Fruit fly (Drosophila melanogaster) whole organism, embryonic: Measurements from ENCODE around the gene Lasp.

ENCODE experiments used
- Abd-B ChIP-seq: fragments of 200-800 bp; sonication (Bioruptor generic); optimal IDR thresholded peaks from 2 replicates; lab custom pipeline; 2018; ENCODE audit warnings: missing biosample characterization, mild to moderate bottlenecking, missing genetic modification characterization, moderate library complexity
- Asciz ChIP-seq: fragments of 200-800 bp; sonication (Bioruptor generic); optimal IDR thresholded peaks from 2 replicates; lab custom pipeline; 2017; ENCODE audit warnings: missing biosample characterization, mild to moderate bottlenecking, missing genetic modification characterization, missing genetic modification reagents
- Awh ChIP-seq: fragments of 200-800 bp; sonication (Bioruptor generic); IDR thresholded peaks from 2 replicates; pipeline ENCODE4, ENCODE4 v1.3.6; 2022; ENCODE audit warnings: missing biosample characterization, missing genetic modification characterization
- Bdp1 ChIP-seq: fragments of 200-800 bp; sonication (Bioruptor generic); optimal IDR thresholded peaks from 3 replicates; lab custom pipeline; 2016; ENCODE audit warnings: missing biosample characterization, missing genetic modification characterization
- C15 ChIP-seq: fragments of 200-800 bp; sonication (Bioruptor generic); IDR thresholded peaks from 3 replicates; pipeline ENCODE4 v1.3.6; 2022; ENCODE audit warnings: missing biosample characterization, missing genetic modification characterization
- CG10979 ChIP-seq: fragments of 200-800 bp; sonication (Bioruptor generic); optimal IDR thresholded peaks from 2 replicates; lab custom pipeline; 2018; ENCODE audit warnings: missing biosample characterization, mild to moderate bottlenecking, missing genetic modification characterization, moderate library complexity
- CG12219 ChIP-seq: fragments of 200-800 bp; sonication (Bioruptor generic); optimal IDR thresholded peaks from 3 replicates; lab custom pipeline; 2018; ENCODE audit warnings: missing biosample characterization, mild to moderate bottlenecking, missing genetic modification characterization
- CG12299 ChIP-seq: fragments of 200-800 bp; sonication (Bioruptor generic); optimal IDR thresholded peaks from 2 replicates; lab custom pipeline; 2018; ENCODE audit warnings: missing biosample characterization, mild to moderate bottlenecking, missing genetic modification characterization
- CG13624 ChIP-seq: fragments of 200-800 bp; sonication (Bioruptor generic); optimal IDR thresholded peaks from 2 replicates; lab custom pipeline; 2016; ENCODE audit warnings: missing biosample characterization, missing genetic modification characterization
- CG1529 ChIP-seq: fragments of 200-800 bp; sonication (Bioruptor generic); optimal IDR thresholded peaks from 3 replicates; lab custom pipeline; 2018; ENCODE audit warnings: missing biosample characterization, missing genetic modification characterization
- CG2889 ChIP-seq: fragments of 200-800 bp; sonication (Bioruptor generic); IDR thresholded peaks from 3 replicates; pipeline ENCODE4 v1.3.6; 2022; ENCODE audit warnings: missing biosample characterization, missing genetic modification characterization
- CG3065 ChIP-seq: fragments of 200-800 bp; sonication (Bioruptor generic); optimal IDR thresholded peaks from 2 replicates; lab custom pipeline; 2016; ENCODE audit warnings: missing biosample characterization, missing genetic modification characterization
- CG31441 ChIP-seq: fragments of 200-800 bp; sonication (Bioruptor generic); IDR thresholded peaks from 2 replicates; pipeline ENCODE4 v1.3.6; 2022; ENCODE audit warnings: missing biosample characterization, missing genetic modification characterization
- CG42726 ChIP-seq: fragments of 200-800 bp; sonication (Bioruptor generic); IDR thresholded peaks from 2 replicates; pipeline ENCODE4 v1.3.6; 2022; ENCODE audit warnings: missing biosample characterization, missing genetic modification characterization; ENCODE audit not compliant: partially characterized antibody
- CG4360 ChIP-seq: fragments of 200-800 bp; sonication (Bioruptor generic); IDR thresholded peaks from 2 replicates; pipeline ENCODE4 v1.3.6; 2022; ENCODE audit warnings: missing biosample characterization, missing genetic modification characterization
- CG6272 ChIP-seq: fragments of 200-800 bp; sonication (Bioruptor generic); IDR thresholded peaks from 2 replicates; pipeline ENCODE4 v1.3.6; 2022; ENCODE audit warnings: missing biosample characterization, missing genetic modification characterization
- CG8281 ChIP-seq: fragments of 200-800 bp; sonication (Bioruptor generic); optimal IDR thresholded peaks from 2 replicates; lab custom pipeline; 2018; ENCODE audit warnings: missing biosample characterization, mild to moderate bottlenecking, missing genetic modification characterization, moderate library complexity
- Deaf1 ChIP-seq: fragments of 200-800 bp; optimal IDR thresholded peaks from 3 replicates; lab custom pipeline; 2019; ENCODE audit warnings: missing biosample characterization, mild to moderate bottlenecking, missing genetic modification characterization, moderate library complexity
- Dll ChIP-seq: fragments of 200-800 bp; sonication (Bioruptor generic); IDR thresholded peaks from 4 replicates; pipeline ENCODE4 v1.3.6; 2022; ENCODE audit warnings: missing biosample characterization, missing genetic modification characterization; ENCODE audit not compliant: partially characterized antibody
- Drgx ChIP-seq: fragments of 200-800 bp; sonication (Bioruptor generic); IDR thresholded peaks from 2 replicates; pipeline ENCODE4 v1.3.6; 2022; ENCODE audit warnings: missing biosample characterization, missing genetic modification characterization
- H2.0 ChIP-seq: fragments of 200-800 bp; sonication (Bioruptor generic); IDR thresholded peaks from 2 replicates; pipeline ENCODE4 v1.3.6; 2022; ENCODE audit warnings: missing biosample characterization, missing genetic modification characterization
- Hey ChIP-seq: fragments of 200-800 bp; sonication (Bioruptor generic); optimal IDR thresholded peaks from 3 replicates; lab custom pipeline; 2018; ENCODE audit warnings: missing biosample characterization, mild to moderate bottlenecking, missing genetic modification characterization
- Hr51 ChIP-seq, 2 experiments: fragments of 200-800 bp; sonication (Bioruptor generic); optimal IDR thresholded peaks; 2 replicates in 1 of 2; 3 replicates in 1 of 2; lab custom pipeline; 2016 to 2018; ENCODE audit warnings: missing biosample characterization in 2 of 2, missing genetic modification characterization in 2 of 2, mild to moderate bottlenecking in 1 of 2, moderate library complexity in 1 of 2
- Mrtf ChIP-seq: fragments of 200-800 bp; sonication (Bioruptor generic); IDR thresholded peaks from 3 replicates; pipeline ENCODE4 v1.3.6; 2022; ENCODE audit warnings: missing biosample characterization, missing genetic modification characterization
- Myb ChIP-seq: fragments of 200-800 bp; sonication (Bioruptor generic); optimal IDR thresholded peaks from 2 replicates; lab custom pipeline; 2016; ENCODE audit warnings: missing biosample characterization, missing genetic modification characterization
- Pdp1 ChIP-seq, 2 experiments: fragments of 200-800 bp; sonication (Bioruptor generic); optimal IDR thresholded peaks; 3 replicates each; lab custom pipeline; 2016; ENCODE audit warnings: missing biosample characterization in 2 of 2, missing genetic modification characterization in 2 of 2, mild to moderate bottlenecking in 1 of 2, moderate library complexity in 1 of 2
- Ptx1 ChIP-seq: fragments of 200-800 bp; sonication (Bioruptor generic); IDR thresholded peaks from 2 replicates; pipeline ENCODE4 v1.3.6; 2022; ENCODE audit warnings: missing biosample characterization, missing genetic modification characterization
- Sox102F ChIP-seq: fragments of 200-800 bp; sonication (Bioruptor generic); optimal IDR thresholded peaks from 2 replicates; lab custom pipeline; 2018; ENCODE audit warnings: missing biosample characterization, mild to moderate bottlenecking, missing genetic modification characterization, moderate library complexity
- Xrp1 ChIP-seq: fragments of 200-800 bp; sonication (Bioruptor generic); IDR thresholded peaks from 2 replicates; pipeline ENCODE4 v1.3.6; 2022; ENCODE audit warnings: missing biosample characterization, missing genetic modification characterization
- abd-A ChIP-seq: fragments of 200-800 bp; sonication (Bioruptor generic); optimal IDR thresholded peaks from 3 replicates; lab custom pipeline; 2019; ENCODE audit warnings: missing biosample characterization, mild to moderate bottlenecking, missing genetic modification characterization, moderate library complexity
- ato ChIP-seq: fragments of 200-800 bp; sonication (Bioruptor generic); IDR thresholded peaks from 2 replicates; pipeline ENCODE4 v1.3.6; 2022; ENCODE audit warnings: missing biosample characterization, missing genetic modification characterization; ENCODE audit not compliant: partially characterized antibody
- bab2 ChIP-seq: fragments of 200-800 bp; sonication (Bioruptor generic); optimal IDR thresholded peaks from 2 replicates; lab custom pipeline; 2016; ENCODE audit warnings: missing biosample characterization, missing genetic modification characterization
- cato ChIP-seq: fragments of 200-800 bp; sonication (Bioruptor generic); optimal IDR thresholded peaks from 2 replicates; lab custom pipeline; 2016; ENCODE audit warnings: missing biosample characterization, missing genetic modification characterization, borderline replicate concordance
- chm ChIP-seq: fragments of 200-800 bp; sonication (Bioruptor generic); IDR thresholded peaks from 2 replicates; pipeline ENCODE4 v1.3.6; 2022; ENCODE audit warnings: missing biosample characterization, missing genetic modification characterization
- crol ChIP-seq: fragments of 200-800 bp; sonication (Bioruptor generic); IDR thresholded peaks from 2 replicates; pipeline ENCODE4 v1.3.6; 2022; ENCODE audit warnings: missing biosample characterization, missing genetic modification characterization
- disco-r ChIP-seq: fragments of 200-800 bp; sonication (Bioruptor generic); optimal IDR thresholded peaks from 2 replicates; lab custom pipeline; 2016; ENCODE audit warnings: missing biosample characterization, missing genetic modification characterization
- dpn ChIP-seq, 2 experiments: fragments of 200-800 bp; sonication (Bioruptor generic); optimal IDR thresholded peaks; 3 replicates each; lab custom pipeline; 2016; ENCODE audit warnings: missing biosample characterization in 2 of 2, missing genetic modification characterization in 2 of 2
- hkb ChIP-seq, 2 experiments: fragments of 200-800 bp in 1 of 2; fragments of >200 bp in 1 of 2; sonication (Bioruptor generic) in 1 of 2; IDR thresholded peaks in 1 of 2; optimal IDR thresholded peaks in 1 of 2; 2 replicates each; pipeline versions ENCODE4 v1.3.6 to Lab custom; 2017 to 2022; ENCODE audit warnings: missing biosample characterization in 1 of 2, missing genetic modification characterization in 1 of 2
- otp ChIP-seq: fragments of 200-800 bp; sonication (Bioruptor generic); IDR thresholded peaks from 3 replicates; pipeline ENCODE4, ENCODE4 v1.3.6; 2022; ENCODE audit warnings: missing biosample characterization, missing genetic modification characterization
- ro ChIP-seq: fragments of 200-800 bp; sonication (Bioruptor generic); IDR thresholded peaks from 2 replicates; pipeline ENCODE4 v1.3.6; 2022; ENCODE audit warnings: missing biosample characterization, missing genetic modification characterization
- row ChIP-seq: fragments of 200-800 bp; sonication (Bioruptor generic); IDR thresholded peaks from 3 replicates; pipeline ENCODE4 v1.3.6; 2022; ENCODE audit warnings: missing biosample characterization, missing genetic modification characterization
- sens ChIP-seq: fragments of 200-800 bp; sonication (Bioruptor generic); peaks from one replicate; lab custom pipeline; 2016; ENCODE audit warnings: missing biosample characterization, missing genetic modification characterization
- sqz ChIP-seq: fragments of 200-800 bp; sonication (Bioruptor generic); optimal IDR thresholded peaks from 3 replicates; lab custom pipeline; 2018; ENCODE audit warnings: missing biosample characterization, mild to moderate bottlenecking, missing genetic modification characterization
- toy ChIP-seq: fragments of 200-800 bp; sonication (Bioruptor generic); IDR thresholded peaks from 2 replicates; pipeline ENCODE4 v1.3.6; 2022; ENCODE audit warnings: missing biosample characterization, missing genetic modification characterization
- twi ChIP-seq: fragments of 200-800 bp; optimal IDR thresholded peaks from 2 replicates; lab custom pipeline; 2019; ENCODE audit warnings: missing biosample characterization, mild to moderate bottlenecking, missing genetic modification characterization, moderate library complexity
- vnd ChIP-seq: fragments of 200-800 bp; sonication (Bioruptor generic); IDR thresholded peaks from 3 replicates; pipeline ENCODE4 v1.3.6; 2022; ENCODE audit warnings: missing biosample characterization, missing genetic modification characterization; ENCODE audit not compliant: partially characterized antibody
- wdn ChIP-seq: fragments of 200-800 bp; sonication (Bioruptor generic); IDR thresholded peaks from 2 replicates; pipeline ENCODE4 v1.3.6; 2022; ENCODE audit warnings: missing biosample characterization, missing genetic modification characterization

Lasp gene

dm6 chr3L:16645323-16645982 lies 66.0 kb downstream of the Lasp start (continued):
- TF ChIP-seq CG2889 (GFP tag; lab: Robert Waterston, UW) (no peak), ato (GFP tag; lab: Robert Waterston, UW) (no peak), Deaf1 (tag; lab: Kevin White, UChicago) (peak; percentile 74), cato (GFP tag; lab: Kevin White, UChicago) (no peak), H2.0 (GFP tag; lab: Robert Waterston, UW) (no peak), C15 (GFP tag; lab: Robert Waterston, UW) (no peak), wdn (GFP tag; lab: Robert Waterston, UW) (no peak), Dll (0 out of 4 replicates have a peak, but pooled peaks have one; percentile 29), Bdp1 (no peak), Sox102F (GFP tag; lab: Kevin White, UChicago) (no peak), abd-A (tag; lab: Kevin White, UChicago) (peak; percentile 81), bab2 (GFP tag; lab: Kevin White, UChicago) (no peak), twi (tag; lab: Kevin White, UChicago) (no peak), Mrtf (GFP tag; lab: Robert Waterston, UW) (no peak), Myb (no peak), crol (GFP tag; lab: Robert Waterston, UW) (peak; percentile 71), otp (GFP tag; lab: Robert Waterston, UW) (no peak), Ptx1 (0 out of 2 replicates have a peak, but pooled peaks have one; percentile 12), hkb (optimal IDR thresholded peaks at IDR 0.05; lab: Kevin White, UChicago) (no peak), hkb (GFP tag; IDR thresholded peaks at IDR 0.05; lab: Robert Waterston, UW) (0 out of 2 replicates have a peak, but pooled peaks have one; percentile 26), toy (GFP tag; lab: Robert Waterston, UW) (no peak), Hey (tag; lab: Kevin White, UChicago) (no peak), vnd (GFP tag; lab: Robert Waterston, UW) (0 out of 3 replicates have a peak, but pooled peaks have one; percentile 11), CG4360 (GFP tag; lab: Robert Waterston, UW) (peak; percentile 81)

- TF ChIP-seq chm (GFP tag; lab: Robert Waterston, UW) (peak; percentile 55; the same call in 1 of the 2 replicates), ro (GFP tag; lab: Robert Waterston, UW) (no peak), CG3065 (no peak), sqz (GFP tag; lab: Kevin White, UChicago) (no peak), CG12299 (tag; lab: Kevin White, UChicago) (no peak), disco-r (GFP tag; lab: Kevin White, UChicago) (no peak), CG8281 (peak; percentile 49), sens (GFP tag; lab: Kevin White, UChicago) (peak; percentile 76), CG13624 (no peak), Awh (GFP tag; lab: Robert Waterston, UW) (0 out of 2 replicates have a peak, but pooled peaks have one; percentile 30), Abd-B (GFP tag; lab: Kevin White, UChicago) (no peak), Pdp1 (GFP tag; optimal IDR thresholded peaks at IDR 0.05; lab: Kevin White, UChicago) (peak in 1 of 2 experiments; percentile 11)
Observed at dm6 chr3L:16644505-16644904, 67.0 kb downstream of the Lasp start.

- TF ChIP-seq Hr51 (GFP tag; optimal IDR thresholded peaks at IDR 0.05; lab: Kevin White, UChicago) (peak in 1 of 2 experiments; percentile 12), sens (GFP tag; lab: Kevin White, UChicago) (peak; percentile 86), Xrp1 (GFP tag; lab: Robert Waterston, UW) (peak; percentile 49; the same call in 1 of the 2 replicates), CG31441 (0 out of 2 replicates have a peak, but pooled peaks have one; percentile 31), CG6272 (GFP tag; lab: Robert Waterston, UW) (no peak), CG1529 (no peak), Asciz (GFP tag; lab: Kevin White, UChicago) (peak; percentile 19), CG12219 (GFP tag; lab: Kevin White, UChicago) (no peak), CG10979 (tag; lab: Kevin White, UChicago) (peak; percentile 51), CG42726 (GFP tag; lab: Robert Waterston, UW) (0 out of 2 replicates have a peak, but pooled peaks have one; percentile 27), row (GFP tag; lab: Robert Waterston, UW) (peak; percentile 28; the same call in 2 of the 3 replicates), Drgx (GFP tag; lab: Robert Waterston, UW) (peak; percentile 54; the same call in 1 of the 2 replicates), dpn (GFP tag; optimal IDR thresholded peaks at IDR 0.05; lab: Kevin White, UChicago) (peak in 1 of 2 experiments; percentile 2)
Observed at dm6 chr3L:16642954-16643353, 68.5 kb downstream of the Lasp start.
